Worm (Caenorhabditis elegans) whole organism, young adult: ENCODE results near the gene gcy-14.

Experiments
- B0019.2 ChIP-seq: fragments of 200-800 bp; sonication (Bioruptor generic); conservative IDR thresholded peaks from 2 replicates; pipeline ENCODE4 v1.3.6; 2022; ENCODE audit warnings: missing genetic modification reagents, missing genetic modification characterization, missing compliant biosample characterization
- B0035.1 ChIP-seq: sonication (generic microtip); optimal IDR thresholded peaks from 2 replicates; lab custom pipeline; 2016; ENCODE audit warnings: missing genetic modification characterization, mild to moderate bottlenecking, missing compliant biosample characterization, missing genotype, missing genetic modification reagents
- B0336.3 ChIP-seq: fragments of 200-800 bp; sonication (Bioruptor generic); IDR thresholded peaks from 2 replicates; pipeline ENCODE4 v1.3.6; 2022; ENCODE audit warnings: missing genetic modification characterization, missing compliant biosample characterization
- C06A6.2 ChIP-seq: fragments of 200-800 bp; sonication (Bioruptor generic); conservative IDR thresholded peaks from 2 replicates; pipeline ENCODE4 v1.3.6; 2022; ENCODE audit warnings: missing genetic modification characterization, missing compliant biosample characterization
- F39B2.1 ChIP-seq: fragments of 200-800 bp; sonication (Bioruptor generic); IDR thresholded peaks from 2 replicates; pipeline ENCODE4 v1.3.6; 2022; ENCODE audit warnings: missing genetic modification reagents, missing genetic modification characterization, missing compliant biosample characterization
- F55B11.4 ChIP-seq: sonication (generic microtip); optimal IDR thresholded peaks from 2 replicates; lab custom pipeline; 2016; ENCODE audit warnings: missing compliant biosample characterization, missing genetic modification characterization, borderline replicate concordance; ENCODE audit not compliant: insufficient read depth
- K11D2.4 ChIP-seq: fragments of 200-800 bp; sonication (Bioruptor generic); IDR thresholded peaks from 2 replicates; pipeline ENCODE4 v1.3.6; 2022; ENCODE audit warnings: missing genetic modification reagents, missing genetic modification characterization, missing compliant biosample characterization
- T07F8.4 ChIP-seq: sonication (generic microtip); optimal IDR thresholded peaks from 2 replicates; lab custom pipeline; 2016; ENCODE audit warnings: mild to moderate bottlenecking, missing genetic modification characterization, moderate library complexity, missing compliant biosample characterization
- Y53G8AR.9 ChIP-seq: fragments of 200-800 bp; sonication (Bioruptor generic); conservative IDR thresholded peaks from 2 replicates; pipeline ENCODE4 v1.3.6; 2022; ENCODE audit warnings: missing genetic modification reagents, missing genetic modification characterization, missing compliant biosample characterization
- ZK185.1 ChIP-seq: sonication (generic microtip); optimal IDR thresholded peaks from 2 replicates; lab custom pipeline; 2016; ENCODE audit warnings: mild to moderate bottlenecking, missing genetic modification characterization, missing compliant biosample characterization; ENCODE audit not compliant: poor library complexity, severe bottlenecking
- ama-1 ChIP-seq, 3 experiments: fragments of 150-350 bp in 1 of 3; sonication (generic microtip) in 2 of 3; optimal IDR thresholded peaks; 2 replicates each; lab custom pipeline; 2014 to 2018; ENCODE audit warnings: missing biosample characterization in 2 of 3, missing genetic modification characterization in 2 of 3, missing genetic modification reagents in 2 of 3
- atf-7 ChIP-seq: sonication (generic microtip); optimal IDR thresholded peaks from 2 replicates; lab custom pipeline; 2017; ENCODE audit warnings: mild to moderate bottlenecking, missing genetic modification characterization, missing compliant biosample characterization
- attf-5 ChIP-seq: fragments of 200-800 bp; sonication (Bioruptor generic); optimal IDR thresholded peaks from 2 replicates; lab custom pipeline; 2018; ENCODE audit warnings: mild to moderate bottlenecking, missing genetic modification characterization, missing compliant biosample characterization
- ceh-100 ChIP-seq: fragments of 200-800 bp; sonication (Bioruptor generic); IDR thresholded peaks from 2 replicates; pipeline ENCODE4 v1.3.6; 2022; ENCODE audit warnings: missing genetic modification reagents, missing genetic modification characterization, missing compliant biosample characterization
- ceh-58 ChIP-seq: fragments of 200-800 bp; sonication (Bioruptor generic); IDR thresholded peaks from 2 replicates; pipeline ENCODE4 v1.3.6; 2022; ENCODE audit warnings: missing genetic modification characterization, missing compliant biosample characterization
- dox-1 ChIP-seq: fragments of 200-800 bp; sonication (Bioruptor generic); IDR thresholded peaks from 2 replicates; pipeline ENCODE4 v1.3.6; 2022; ENCODE audit warnings: missing genetic modification reagents, missing genetic modification characterization, missing compliant biosample characterization
- egrh-3 ChIP-seq: fragments of 200-800 bp; sonication (Bioruptor generic); IDR thresholded peaks from 2 replicates; pipeline ENCODE4 v1.3.6; 2022; ENCODE audit warnings: missing genetic modification reagents, missing genetic modification characterization, missing compliant biosample characterization
- ets-4 ChIP-seq: fragments of 200-800 bp; sonication (Bioruptor generic); optimal IDR thresholded peaks from 2 replicates; lab custom pipeline; 2018; ENCODE audit warnings: mild to moderate bottlenecking, missing genetic modification characterization, missing compliant biosample characterization
- hmg-1.2 ChIP-seq: fragments of 200-800 bp; sonication (Bioruptor generic); IDR thresholded peaks from 2 replicates; pipeline ENCODE4 v1.3.6; 2022; ENCODE audit warnings: missing genetic modification reagents, missing genetic modification characterization, missing compliant biosample characterization
- hsf-1 ChIP-seq: fragments of 200-800 bp; sonication (Bioruptor generic); IDR thresholded peaks from 2 replicates; pipeline ENCODE4 v1.3.6; 2022; ENCODE audit warnings: missing genetic modification reagents, missing genetic modification characterization, missing compliant biosample characterization
- lag-1 ChIP-seq: fragments of 200-800 bp; sonication (Bioruptor generic); IDR thresholded peaks from 2 replicates; pipeline ENCODE4 v1.3.6; 2022; ENCODE audit warnings: missing genetic modification reagents, missing genetic modification characterization, missing compliant biosample characterization
- let-607 ChIP-seq, 2 experiments: fragments of 200-800 bp in 1 of 2; sonication (Bioruptor generic) in 1 of 2; sonication (generic microtip) in 1 of 2; optimal IDR thresholded peaks; 2 replicates each; lab custom pipeline; 2016 to 2018; ENCODE audit warnings: mild to moderate bottlenecking in 2 of 2, missing compliant biosample characterization in 2 of 2, missing genetic modification characterization in 2 of 2, moderate library complexity in 2 of 2, missing genotype in 1 of 2
- lin-35 ChIP-seq, 3 experiments: fragments of 150-350 bp in 2 of 3; sonication (generic microtip) in 1 of 3; optimal IDR thresholded peaks; 2 replicates each; lab custom pipeline; 2014 to 2018; ENCODE audit warnings: missing biosample characterization in 3 of 3, missing genetic modification characterization in 3 of 3, missing genetic modification reagents in 3 of 3
- lin-54 ChIP-seq: fragments of 200-800 bp; sonication (Bioruptor generic); optimal IDR thresholded peaks from 2 replicates; lab custom pipeline; 2018; ENCODE audit warnings: mild to moderate bottlenecking, missing genetic modification characterization, missing compliant biosample characterization
- madf-8 ChIP-seq: fragments of 200-800 bp; sonication (Bioruptor generic); conservative IDR thresholded peaks from 2 replicates; pipeline ENCODE4 v1.3.6; 2022; ENCODE audit warnings: missing genetic modification reagents, missing genetic modification characterization, missing compliant biosample characterization
- mel-28 ChIP-seq: sonication (generic microtip); optimal IDR thresholded peaks from 2 replicates; lab custom pipeline; 2016; ENCODE audit warnings: borderline replicate concordance, mild to moderate bottlenecking, missing genetic modification characterization, missing compliant biosample characterization
- mes-4 ChIP-seq: sonication (generic microtip); optimal IDR thresholded peaks from 2 replicates; lab custom pipeline; 2016; ENCODE audit warnings: missing genotype, missing genetic modification characterization, missing compliant biosample characterization
- nfya-2 ChIP-seq: fragments of 200-800 bp; sonication (Bioruptor generic); IDR thresholded peaks from 2 replicates; pipeline ENCODE4 v1.3.6; 2022; ENCODE audit warnings: missing genetic modification reagents, missing genetic modification characterization, missing compliant biosample characterization
- nhr-80 ChIP-seq: sonication (generic microtip); optimal IDR thresholded peaks from 2 replicates; lab custom pipeline; 2016; ENCODE audit warnings: missing genetic modification characterization, missing compliant biosample characterization
- repo-1 ChIP-seq: sonication (generic microtip); optimal IDR thresholded peaks from 2 replicates; lab custom pipeline; 2017; ENCODE audit warnings: mild to moderate bottlenecking, missing genetic modification characterization, missing compliant biosample characterization
- rpc-1 ChIP-seq, 2 experiments: fragments of 150-350 bp in 1 of 2; sonication (generic microtip) in 1 of 2; optimal IDR thresholded peaks; 2 replicates each; lab custom pipeline; 2014 to 2018; ENCODE audit warnings: missing biosample characterization in 1 of 2, missing genetic modification characterization in 1 of 2, missing genetic modification reagents in 1 of 2, missing genotype in 1 of 2
- snpc-4 ChIP-seq, 5 experiments: fragments of 150-350 bp in 1 of 5; sonication (generic microtip) in 4 of 5; optimal IDR thresholded peaks; 2 replicates each; lab custom pipeline; 2014 to 2018; ENCODE audit warnings: missing genetic modification characterization in 5 of 5, missing biosample characterization in 3 of 5, antibody characterized with exemption in 2 of 5, mild to moderate bottlenecking in 2 of 5, missing compliant biosample characterization in 2 of 5, missing genotype in 2 of 5, moderate library complexity in 2 of 5, missing genetic modification reagents in 1 of 5
- tbp1 ChIP-seq: fragments of 200-800 bp; sonication (Bioruptor generic); optimal IDR thresholded peaks from 2 replicates; lab custom pipeline; 2018; ENCODE audit warnings: mild to moderate bottlenecking, missing genetic modification characterization, missing compliant biosample characterization
- tbx-9 ChIP-seq: sonication (generic microtip); optimal IDR thresholded peaks from 2 replicates; lab custom pipeline; 2016; ENCODE audit warnings: borderline replicate concordance, missing genetic modification characterization, inconsistent platforms, missing compliant biosample characterization
- tlf-1 ChIP-seq: fragments of 200-800 bp; sonication (Bioruptor generic); optimal IDR thresholded peaks from 2 replicates; lab custom pipeline; 2018; ENCODE audit warnings: mild to moderate bottlenecking, missing genetic modification characterization, missing compliant biosample characterization
- ztf-18 ChIP-seq: sonication (generic microtip); optimal IDR thresholded peaks from 2 replicates; lab custom pipeline; 2016; ENCODE audit warnings: missing genotype, mild to moderate bottlenecking, missing genetic modification characterization, missing compliant biosample characterization
- ztf-26 ChIP-seq: sonication (generic microtip); optimal IDR thresholded peaks from 2 replicates; lab custom pipeline; 2017; ENCODE audit warnings: missing genetic modification characterization, missing compliant biosample characterization
- ztf-3 ChIP-seq: fragments of 200-800 bp; sonication (Bioruptor generic); optimal IDR thresholded peaks from 2 replicates; lab custom pipeline; 2018; ENCODE audit warnings: mild to moderate bottlenecking, missing genetic modification characterization, missing compliant biosample characterization

gcy-14 gene

DNA sequence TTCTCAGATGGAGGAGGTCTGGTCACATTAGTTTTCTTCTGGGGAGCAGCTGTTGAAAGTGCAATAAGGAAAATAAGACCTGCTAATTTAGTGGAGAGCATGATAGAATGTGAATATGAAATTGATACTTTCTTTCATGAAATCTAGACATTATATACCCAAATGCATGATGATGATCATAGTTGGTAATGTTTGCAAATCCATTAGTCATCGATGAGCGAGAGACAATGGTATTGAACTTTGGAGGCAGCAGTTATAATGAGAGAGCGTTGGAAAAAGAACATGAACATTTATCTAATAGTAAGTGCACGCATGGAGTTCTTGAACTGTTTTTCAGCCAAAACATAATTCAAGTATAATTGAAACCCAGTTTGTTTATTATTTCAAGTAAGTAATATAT is 29.6 kb upstream of the gcy-14 start, which contains the start of gene H12D21.6 (continued):
- no peak for TF ChIP-seq B0019.2

DNA sequence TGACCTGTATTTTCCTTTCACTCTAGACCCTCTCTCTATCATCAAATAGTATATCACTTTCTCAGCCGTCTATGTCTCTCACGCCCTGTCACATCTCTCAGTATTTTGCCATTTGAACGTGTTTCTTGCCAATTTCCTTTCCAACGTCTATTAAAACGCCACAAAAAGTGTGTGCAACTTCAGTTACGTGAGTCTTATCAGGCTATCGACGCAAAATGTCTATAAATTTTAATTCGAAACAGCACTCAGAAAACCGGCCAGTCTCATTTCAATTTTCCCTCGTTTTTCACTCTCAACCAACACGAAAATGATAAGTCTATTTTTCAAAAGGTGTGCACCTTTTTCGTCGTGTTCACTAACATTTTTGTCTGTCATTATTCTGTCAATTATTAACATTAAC is 27.5 kb upstream of the gcy-14 start, which contains the start of gene mpst-3:
TSS of gene mpst-3 (plus strand) at position 91 of the 400 bp plus-strand sequence.
- 0 out of 2 replicates have a peak, but pooled peaks have one; percentile 33 for TF ChIP-seq B0336.3
- TF ChIP-seq hmg-1.2 (GFP tag; lab: Robert Waterston, UW): peak; percentile 61; the same call in 1 of the 2 replicates
- no peak for TF ChIP-seq ztf-3 (GFP tag; lab: Kevin White, UChicago)
- no peak for TF ChIP-seq hsf-1
- no peak for TF ChIP-seq B0035.1 (tag; lab: Kevin White, UChicago)
- TF ChIP-seq nhr-80 (tag; lab: Kevin White, UChicago): peak; percentile 96
- TF ChIP-seq K11D2.4 (GFP tag; lab: Robert Waterston, UW): no peak
- no peak for TF ChIP-seq ztf-18 (tag; lab: Kevin White, UChicago)
- TF ChIP-seq C06A6.2 (GFP tag; lab: Robert Waterston, UW): no peak
- TF ChIP-seq tbp1 (GFP tag; lab: Kevin White, UChicago): peak; percentile 17
- TF ChIP-seq lin-54: peak; percentile 17
- TF ChIP-seq egrh-3 (GFP tag; lab: Robert Waterston, UW): no peak
- TF ChIP-seq T07F8.4: no peak
- TF ChIP-seq mes-4 (tag; lab: Kevin White, UChicago): no peak
- no peak for TF ChIP-seq tbx-9
- TF ChIP-seq let-607 (tag; optimal IDR thresholded peaks at IDR 0.05; lab: Kevin White, UChicago): peak; percentile 57 to 89
- TF ChIP-seq attf-5 (GFP tag; lab: Kevin White, UChicago): peak; percentile 30
- no peak for TF ChIP-seq ZK185.1
- TF ChIP-seq ets-4: peak; percentile 45
- no peak for TF ChIP-seq lin-35 (GFP tag; optimal IDR thresholded peaks at IDR 0.05; lab: Kevin White, UChicago)
- no peak for TF ChIP-seq rpc-1 (optimal IDR thresholded peaks at IDR 0.05; lab: Kevin White, UChicago)
- TF ChIP-seq rpc-1 (tag; optimal IDR thresholded peaks at IDR 0.05; lab: Kevin White, UChicago): no peak
- TF ChIP-seq tlf-1 (GFP tag; lab: Kevin White, UChicago): no peak
- TF ChIP-seq ztf-26 (tag; lab: Kevin White, UChicago): no peak
- TF ChIP-seq Y53G8AR.9 (GFP tag; lab: Robert Waterston, UW): no peak
- TF ChIP-seq atf-7 (tag; lab: Kevin White, UChicago): no peak
- TF ChIP-seq snpc-4 (GFP tag; optimal IDR thresholded peaks at IDR 0.05; lab: Kevin White, UChicago): no peak
- peak in 2 of 4 experiments; percentile 18 to 26 for TF ChIP-seq snpc-4 (tag; optimal IDR thresholded peaks at IDR 0.05; lab: Kevin White, UChicago)
- no peak for TF ChIP-seq ama-1 (optimal IDR thresholded peaks at IDR 0.05; lab: Kevin White, UChicago)
- TF ChIP-seq ama-1 (GFP tag; optimal IDR thresholded peaks at IDR 0.05; lab: Kevin White, UChicago): no peak
- no peak for TF ChIP-seq F39B2.1 (GFP tag; lab: Robert Waterston, UW)
- TF ChIP-seq dox-1 (GFP tag; lab: Robert Waterston, UW): peak; percentile 75
- TF ChIP-seq, all 124 proteins: peak for 10

DNA sequence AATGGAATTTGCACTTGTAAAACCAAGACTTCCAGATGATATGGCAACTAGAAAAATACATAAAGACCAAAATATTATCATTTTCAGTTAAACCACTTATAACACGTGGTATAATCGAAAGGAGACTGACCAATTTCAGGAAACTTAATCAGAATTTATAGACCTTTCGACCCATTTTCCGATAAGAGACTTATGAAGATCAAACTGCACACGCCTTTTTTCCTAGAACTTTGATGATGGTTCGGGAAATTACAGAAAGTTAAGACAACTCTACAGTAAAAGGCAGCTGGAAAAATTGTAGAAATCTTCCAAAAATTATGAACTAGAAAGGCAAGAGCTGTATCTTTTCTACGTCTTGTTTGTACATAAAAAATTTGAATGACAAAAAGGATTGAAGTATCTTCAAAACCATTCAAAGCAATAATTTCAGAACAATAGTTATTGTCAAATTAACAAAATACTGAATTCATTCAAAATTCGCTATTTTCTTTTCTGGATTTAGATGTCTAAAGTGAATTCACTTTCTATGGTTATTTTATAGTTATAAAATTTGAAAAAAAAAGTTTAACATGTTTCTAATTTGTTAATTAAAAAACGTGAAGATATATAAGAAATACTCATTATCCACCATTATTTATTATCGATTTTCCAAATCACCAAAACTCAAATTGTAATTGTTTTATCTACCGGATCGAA is 25.4 kb upstream of the gcy-14 start, which contains the start of the genes mpst-2 and H12D21.5:
TSS of gene mpst-2 (minus strand) at position 101 of the 696 bp plus-strand sequence.
TSS of gene H12D21.5 (plus strand) at position 646 of the 696 bp plus-strand sequence.
- TF ChIP-seq madf-8 (GFP tag; lab: Robert Waterston, UW) (no peak), egrh-3 (GFP tag; lab: Robert Waterston, UW) (no peak), mel-28 (no peak), ztf-26 (tag; lab: Kevin White, UChicago) (no peak), F55B11.4 (tag; lab: Kevin White, UChicago) (no peak), hmg-1.2 (GFP tag; lab: Robert Waterston, UW) (no peak), repo-1 (tag; lab: Kevin White, UChicago) (no peak), ceh-58 (GFP tag; lab: Robert Waterston, UW) (no peak), nfya-2 (no peak), lag-1 (GFP tag; lab: Robert Waterston, UW) (no peak), ceh-100 (no peak)
